Worm (Caenorhabditis elegans) whole organism, L1 larva: ENCODE results near the gene osm-9.

ENCODE experiments used
- C04F5.9 ChIP-seq: sonication (generic microtip); optimal IDR thresholded peaks from 2 replicates; lab custom pipeline; 2016; ENCODE audit warnings: missing genetic modification characterization, missing compliant biosample characterization
- F16B12.6 ChIP-seq: fragments of 150-350 bp; optimal IDR thresholded peaks from 2 replicates; lab custom pipeline; 2014; ENCODE audit warnings: missing biosample characterization, missing genetic modification characterization
- Y116A8C.19 ChIP-seq: sonication (generic microtip); optimal IDR thresholded peaks from 2 replicates; lab custom pipeline; 2016; ENCODE audit warnings: missing compliant biosample characterization, missing genetic modification characterization, borderline replicate concordance
- aha-1 ChIP-seq: fragments of 150-350 bp; optimal IDR thresholded peaks from 2 replicates; lab custom pipeline; 2014; ENCODE audit warnings: missing biosample characterization, missing genetic modification characterization
- alr-1 ChIP-seq: fragments of 200-800 bp; sonication (Bioruptor generic); optimal IDR thresholded peaks from 2 replicates; lab custom pipeline; 2018; ENCODE audit warnings: borderline replicate concordance, mild to moderate bottlenecking, missing genetic modification characterization, missing compliant biosample characterization
- blmp-1 ChIP-seq: fragments of 150-350 bp; optimal IDR thresholded peaks from 2 replicates; lab custom pipeline; 2014; ENCODE audit warnings: missing biosample characterization, missing genetic modification characterization
- ceh-63 ChIP-seq: fragments of 200-800 bp; sonication (Bioruptor generic); optimal IDR thresholded peaks from 2 replicates; lab custom pipeline; 2018; ENCODE audit warnings: mild to moderate bottlenecking, missing genetic modification characterization, missing compliant biosample characterization
- ceh-8 ChIP-seq: fragments of 200-800 bp; sonication (Bioruptor generic); optimal IDR thresholded peaks from 2 replicates; lab custom pipeline; 2018; ENCODE audit warnings: mild to moderate bottlenecking, missing genetic modification characterization, moderate library complexity, missing compliant biosample characterization
- ceh-82 ChIP-seq, 3 experiments: fragments of 150-350 bp in 1 of 3; sonication (generic microtip) in 2 of 3; optimal IDR thresholded peaks; 2 replicates each; lab custom pipeline; 2014 to 2017; ENCODE audit warnings: missing biosample characterization in 3 of 3, missing genetic modification characterization in 3 of 3
- ceh-90 ChIP-seq: sonication (generic microtip); optimal IDR thresholded peaks from 2 replicates; lab custom pipeline; 2016; ENCODE audit warnings: missing genetic modification characterization, missing compliant biosample characterization
- dpl-1 ChIP-seq, 3 experiments: fragments of 150-350 bp in 2 of 3; sonication (generic microtip) in 1 of 3; optimal IDR thresholded peaks; 2 replicates each; lab custom pipeline; 2014 to 2017; ENCODE audit warnings: missing biosample characterization in 3 of 3, missing genetic modification characterization in 3 of 3, missing genetic modification reagents in 3 of 3
- dsc-1 ChIP-seq: sonication (generic microtip); optimal IDR thresholded peaks from 2 replicates; lab custom pipeline; 2016; ENCODE audit warnings: mild to moderate bottlenecking, missing genetic modification characterization, missing compliant biosample characterization
- efl-1 ChIP-seq, 4 experiments: fragments of 150-350 bp; optimal IDR thresholded peaks in 3 of 4; peaks in 1 of 4; 1 replicate in 1 of 4; 2 replicates in 3 of 4; lab custom pipeline; 2014; ENCODE audit warnings: missing biosample characterization in 2 of 4, missing genetic modification characterization in 2 of 4, missing genetic modification reagents in 2 of 4
- efl-3 ChIP-seq: fragments of 200-800 bp; sonication (Bioruptor generic); optimal IDR thresholded peaks from 2 replicates; lab custom pipeline; 2018; ENCODE audit warnings: mild to moderate bottlenecking, missing genetic modification characterization, missing compliant biosample characterization
- egl-13 ChIP-seq: sonication (generic microtip); optimal IDR thresholded peaks from 2 replicates; lab custom pipeline; 2016; ENCODE audit warnings: missing genotype, missing genetic modification reagents, missing genetic modification characterization, missing compliant biosample characterization
- ets-5 ChIP-seq: fragments of 200-800 bp; sonication (Bioruptor generic); IDR thresholded peaks from 2 replicates; pipeline ENCODE4 v1.3.6; 2022; ENCODE audit warnings: missing genetic modification characterization, missing compliant biosample characterization
- fkh-10 ChIP-seq: sonication (generic microtip); optimal IDR thresholded peaks from 2 replicates; lab custom pipeline; 2017; ENCODE audit warnings: missing biosample characterization, missing genetic modification reagents, missing genetic modification characterization
- fkh-4 ChIP-seq: sonication (generic microtip); optimal IDR thresholded peaks from 2 replicates; lab custom pipeline; 2016; ENCODE audit warnings: missing compliant biosample characterization, missing genetic modification characterization, borderline replicate concordance
- fkh-8 ChIP-seq: sonication (generic microtip); optimal IDR thresholded peaks from 2 replicates; lab custom pipeline; 2016; ENCODE audit warnings: mild to moderate bottlenecking, missing genetic modification characterization, missing compliant biosample characterization
- hlh-4 ChIP-seq: sonication (generic microtip); optimal IDR thresholded peaks from 2 replicates; lab custom pipeline; 2016; ENCODE audit warnings: mild to moderate bottlenecking, missing genetic modification characterization, missing compliant biosample characterization
- irx-1 ChIP-seq: sonication (generic microtip); optimal IDR thresholded peaks from 2 replicates; lab custom pipeline; 2016; ENCODE audit warnings: missing genetic modification characterization, missing compliant biosample characterization
- isw-1 ChIP-seq: fragments of 200-800 bp; sonication (Bioruptor generic); IDR thresholded peaks from 2 replicates; pipeline ENCODE4 v1.3.6; 2022; ENCODE audit warnings: missing genetic modification characterization, missing compliant biosample characterization
- lin-13 ChIP-seq: fragments of 150-350 bp; optimal IDR thresholded peaks from 2 replicates; lab custom pipeline; 2014; ENCODE audit warnings: missing biosample characterization, missing genetic modification reagents, missing genetic modification characterization
- lin-14 ChIP-seq: fragments of 200-800 bp; sonication (Bioruptor generic); optimal IDR thresholded peaks from 2 replicates; lab custom pipeline; 2018; ENCODE audit warnings: mild to moderate bottlenecking, missing genetic modification characterization, moderate library complexity, missing compliant biosample characterization
- lin-35 ChIP-seq, 2 experiments: fragments of 150-350 bp; optimal IDR thresholded peaks; 2 replicates each; lab custom pipeline; 2014; ENCODE audit warnings: missing biosample characterization in 2 of 2, missing genetic modification characterization in 2 of 2, missing genetic modification reagents in 2 of 2
- lir-3 ChIP-seq: sonication (generic microtip); optimal IDR thresholded peaks from 2 replicates; lab custom pipeline; 2016; ENCODE audit warnings: mild to moderate bottlenecking, missing genetic modification characterization, moderate library complexity, missing compliant biosample characterization; ENCODE audit not compliant: poor library complexity
- lsy-2 ChIP-seq, 2 experiments: fragments of 150-350 bp; optimal IDR thresholded peaks; 2 replicates each; lab custom pipeline; 2014; ENCODE audit warnings: missing biosample characterization in 2 of 2, missing genetic modification characterization in 2 of 2
- mdl-1 ChIP-seq, 2 experiments: fragments of 150-350 bp; optimal IDR thresholded peaks; 2 replicates each; lab custom pipeline; 2014 to 2017; ENCODE audit warnings: missing biosample characterization in 2 of 2, missing genetic modification characterization in 2 of 2, inconsistent platforms in 1 of 2
- mef-2 ChIP-seq: fragments of 150-350 bp; optimal IDR thresholded peaks from 2 replicates; lab custom pipeline; 2014; ENCODE audit warnings: missing biosample characterization, missing genetic modification characterization
- nhr-12 ChIP-seq: sonication (generic microtip); optimal IDR thresholded peaks from 2 replicates; lab custom pipeline; 2017; ENCODE audit warnings: missing biosample characterization, missing genetic modification characterization
- nhr-19 ChIP-seq: fragments of 200-800 bp; sonication (Bioruptor generic); conservative IDR thresholded peaks from 2 replicates; pipeline ENCODE4 v1.3.6; 2022; ENCODE audit warnings: missing genetic modification characterization, missing compliant biosample characterization
- nhr-28 ChIP-seq: fragments of 150-350 bp; optimal IDR thresholded peaks from 2 replicates; lab custom pipeline; 2014; ENCODE audit warnings: missing biosample characterization, missing genetic modification characterization
- nhr-47 ChIP-seq: sonication (generic microtip); optimal IDR thresholded peaks from 2 replicates; lab custom pipeline; 2016; ENCODE audit warnings: mild to moderate bottlenecking, missing genetic modification characterization, moderate library complexity, missing compliant biosample characterization
- nhr-71 ChIP-seq: sonication (generic microtip); optimal IDR thresholded peaks from 2 replicates; lab custom pipeline; 2016; ENCODE audit warnings: mild to moderate bottlenecking, missing genetic modification characterization, moderate library complexity, missing compliant biosample characterization
- nhr-77 ChIP-seq: fragments of 150-350 bp; optimal IDR thresholded peaks from 2 replicates; lab custom pipeline; 2014; ENCODE audit warnings: missing biosample characterization, missing genetic modification characterization
- nhr-85 ChIP-seq: sonication (generic microtip); peaks from one replicate; lab custom pipeline; 2016; ENCODE audit warnings: missing genetic modification characterization, inconsistent platforms, missing compliant biosample characterization
- nhr-90 ChIP-seq: sonication (generic microtip); optimal IDR thresholded peaks from 2 replicates; lab custom pipeline; 2016; ENCODE audit warnings: mild to moderate bottlenecking, missing genetic modification characterization, missing compliant biosample characterization; ENCODE audit not compliant: poor library complexity
- rnt-1 ChIP-seq: sonication (generic microtip); optimal IDR thresholded peaks from 2 replicates; lab custom pipeline; 2016; ENCODE audit warnings: mild to moderate bottlenecking, missing genetic modification characterization, moderate library complexity, missing compliant biosample characterization
- skn-1 ChIP-seq: fragments of 150-350 bp; optimal IDR thresholded peaks from 2 replicates; lab custom pipeline; 2014; ENCODE audit warnings: missing biosample characterization, missing genetic modification characterization
- snpc-4 ChIP-seq: fragments of 150-350 bp; optimal IDR thresholded peaks from 2 replicates; lab custom pipeline; 2014; ENCODE audit warnings: missing biosample characterization, missing genetic modification characterization
- snu-23 ChIP-seq: sonication (generic microtip); optimal IDR thresholded peaks from 2 replicates; lab custom pipeline; 2016; ENCODE audit warnings: missing genetic modification characterization, missing compliant biosample characterization
- sox-4 ChIP-seq: sonication (generic microtip); optimal IDR thresholded peaks from 2 replicates; lab custom pipeline; 2016; ENCODE audit warnings: missing genetic modification characterization, missing compliant biosample characterization
- swsn-7 ChIP-seq: sonication (generic microtip); optimal IDR thresholded peaks from 2 replicates; lab custom pipeline; 2016; ENCODE audit warnings: missing genetic modification characterization, missing compliant biosample characterization
- tbx-2 ChIP-seq: sonication (generic microtip); optimal IDR thresholded peaks from 2 replicates; lab custom pipeline; 2016; ENCODE audit warnings: missing genetic modification characterization, missing compliant biosample characterization
- unc-86 ChIP-seq: sonication (generic microtip); optimal IDR thresholded peaks from 2 replicates; lab custom pipeline; 2016; ENCODE audit warnings: missing genetic modification characterization, missing compliant biosample characterization
- vab-15 ChIP-seq: sonication (generic microtip); optimal IDR thresholded peaks from 2 replicates; lab custom pipeline; 2017; ENCODE audit warnings: missing genotype, mild to moderate bottlenecking, missing genetic modification characterization, missing compliant biosample characterization
- xbp-1 ChIP-seq: sonication (generic microtip); optimal IDR thresholded peaks from 2 replicates; lab custom pipeline; 2016; ENCODE audit warnings: missing genetic modification characterization, missing compliant biosample characterization
- zag-1 ChIP-seq: fragments of 150-350 bp; optimal IDR thresholded peaks from 2 replicates; lab custom pipeline; 2014; ENCODE audit warnings: missing biosample characterization, missing genetic modification characterization
- zip-4 ChIP-seq: fragments of 200-800 bp; sonication (Bioruptor generic); optimal IDR thresholded peaks from 2 replicates; lab custom pipeline; 2018; ENCODE audit warnings: mild to moderate bottlenecking, missing genetic modification characterization, moderate library complexity, missing compliant biosample characterization
- ztf-11 ChIP-seq, 2 experiments: sonication (generic microtip); optimal IDR thresholded peaks; 2 replicates each; lab custom pipeline; 2016 to 2017; ENCODE audit warnings: missing genetic modification characterization in 2 of 2, missing biosample characterization in 1 of 2, missing compliant biosample characterization in 1 of 2

The osm-9 gene

DNA sequence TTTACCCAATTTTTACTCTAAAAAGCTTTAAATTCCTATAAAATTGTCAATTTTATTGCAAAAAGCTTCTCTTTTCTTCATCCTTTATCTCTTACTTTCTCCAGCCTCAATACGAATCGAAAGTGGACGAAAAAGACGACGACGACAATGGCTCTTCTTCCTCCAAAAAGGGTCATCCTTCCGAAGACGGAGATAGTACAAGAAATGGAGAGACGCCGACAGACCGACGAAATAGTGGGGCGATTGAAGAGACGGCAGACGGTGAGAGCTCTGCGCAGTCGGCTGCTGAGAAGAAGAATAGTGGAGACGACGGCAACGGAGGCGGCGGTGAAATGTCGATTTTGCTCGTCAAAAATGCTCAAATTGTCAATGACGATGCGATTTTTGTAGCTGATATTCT lies 37.9 kb downstream of the osm-9 start:
- TF ChIP-seq sox-4 (tag; lab: Kevin White, UChicago) (no peak), Y116A8C.19 (tag; lab: Kevin White, UChicago) (no peak), ceh-63 (no peak), dsc-1 (tag; lab: Kevin White, UChicago) (peak; percentile 33), fkh-4 (tag; lab: Kevin White, UChicago) (no peak), irx-1 (tag; lab: Kevin White, UChicago) (no peak), isw-1 (GFP tag; lab: Robert Waterston, UW) (peak; percentile 54), lir-3 (no peak), nhr-19 (peak; percentile 32), dpl-1 (GFP tag; optimal IDR thresholded peaks at IDR 0.05; lab: Kevin White, UChicago) (peak; percentile 3 to 33 (median 29)), xbp-1 (tag; lab: Kevin White, UChicago) (peak; percentile 48), fkh-10 (GFP tag; lab: Kevin White, UChicago) (peak; percentile 8), blmp-1 (tag; lab: Kevin White, UChicago) (peak; percentile 98), rnt-1 (no peak), C04F5.9 (no peak), ztf-11 (tag; optimal IDR thresholded peaks at IDR 0.05; lab: Kevin White, UChicago) (peak in 1 of 2 experiments; percentile 35), unc-86 (tag; lab: Kevin White, UChicago) (peak; percentile 63), lin-13 (GFP tag; lab: Kevin White, UChicago) (peak; percentile 3), lin-14 (GFP tag; lab: Kevin White, UChicago) (peak; percentile 84), efl-1 (optimal IDR thresholded peaks at IDR 0.05; lab: Kevin White, UChicago) (peak; percentile 76 to 91), efl-1 (GFP tag; optimal IDR thresholded peaks at IDR 0.05 in 1 of 2; lab: Kevin White, UChicago) (peak; percentile 26 to 89), egl-13 (tag; lab: Kevin White, UChicago) (peak; percentile 6), tbx-2 (tag; lab: Kevin White, UChicago) (peak; percentile 63), zag-1 (tag; lab: Kevin White, UChicago) (no peak), snpc-4 (peak; percentile 88), snu-23 (GFP tag; lab: Kevin White, UChicago) (peak; percentile 60), lsy-2 (tag; optimal IDR thresholded peaks at IDR 0.05; lab: Kevin White, UChicago) (peak; percentile 31 to 60), efl-3 (GFP tag; lab: Kevin White, UChicago) (no peak), mdl-1 (tag; optimal IDR thresholded peaks at IDR 0.05; lab: Kevin White, UChicago) (peak in 1 of 2 experiments; percentile 41), F16B12.6 (tag; lab: Kevin White, UChicago) (peak; percentile 4), skn-1 (no peak), fkh-8 (peak; percentile 8), nhr-47 (tag; lab: Kevin White, UChicago) (peak; percentile 74), ceh-90 (tag; lab: Kevin White, UChicago) (no peak), nhr-90 (tag; lab: Kevin White, UChicago) (peak; percentile 1), nhr-85 (no peak), nhr-71 (peak; percentile 64), ceh-82 (tag; optimal IDR thresholded peaks at IDR 0.05; lab: Kevin White, UChicago) (peak; percentile 37 to 66 (median 53)), lin-35 (GFP tag; optimal IDR thresholded peaks at IDR 0.05; lab: Kevin White, UChicago) (peak; percentile 16 to 28), ceh-8 (GFP tag; lab: Kevin White, UChicago) (peak; percentile 0), swsn-7 (tag; lab: Kevin White, UChicago) (peak; percentile 76)

DNA sequence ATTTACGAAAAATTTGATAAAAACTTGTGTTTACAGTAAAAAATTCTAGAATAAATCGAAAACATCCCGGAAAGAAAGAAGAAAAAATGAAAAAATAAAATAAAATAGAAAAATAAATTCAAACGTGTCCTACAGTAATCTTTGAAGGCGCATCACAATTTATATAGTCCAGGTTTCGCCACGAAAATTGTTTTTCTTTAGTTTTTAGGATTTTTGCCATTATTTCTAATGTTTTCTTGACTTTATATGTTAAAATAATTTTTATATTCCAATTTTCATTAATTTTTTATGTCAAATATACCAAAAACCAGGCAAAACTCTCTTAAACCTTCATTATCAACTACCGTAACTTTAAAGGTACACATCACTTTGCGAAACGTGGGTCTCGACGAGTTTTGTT lies 39.6 kb downstream of the osm-9 start:
- no peak for TF ChIP-seq nhr-12 (tag; lab: Kevin White, UChicago)
- no peak for TF ChIP-seq isw-1 (GFP tag; lab: Robert Waterston, UW)
- no peak for TF ChIP-seq vab-15 (tag; lab: Kevin White, UChicago)
- TF ChIP-seq aha-1 (tag; lab: Kevin White, UChicago): no peak
- no peak for TF ChIP-seq nhr-77 (tag; lab: Kevin White, UChicago)
- no peak for TF ChIP-seq nhr-28 (tag; lab: Kevin White, UChicago)
- no peak for TF ChIP-seq irx-1 (tag; lab: Kevin White, UChicago)
- no peak for TF ChIP-seq hlh-4 (tag; lab: Kevin White, UChicago)
- TF ChIP-seq mef-2 (tag; lab: Kevin White, UChicago): no peak
- no peak for TF ChIP-seq alr-1 (tag; lab: Kevin White, UChicago)
- no peak for TF ChIP-seq nhr-19
- no peak for TF ChIP-seq C04F5.9
- no peak for TF ChIP-seq zip-4
- no peak for TF ChIP-seq ets-5 (GFP tag; lab: Robert Waterston, UW)
- no peak for TF ChIP-seq unc-86 (tag; lab: Kevin White, UChicago)
- TF ChIP-seq fkh-8: no peak
- TF ChIP-seq, all 84 proteins: peak for 0
